Fruit fly (Drosophila melanogaster) whole organism, wandering third instar larva: ENCODE data around the gene CG13894.

Source experiments
- CG32264 ChIP-seq: fragments of 200-800 bp; sonication (Bioruptor generic); optimal IDR thresholded peaks from 2 replicates; lab custom pipeline; 2016; ENCODE audit warnings: missing biosample characterization, missing genetic modification characterization
- Dif ChIP-seq: fragments of 200-275, 200-300 bp; sonication (Bioruptor generic); optimal IDR thresholded peaks from 2 replicates; lab custom pipeline; 2018; ENCODE audit warnings: missing biosample characterization, missing genetic modification characterization; ENCODE audit not compliant: partially characterized antibody
- GATAd ChIP-seq: sonication (Bioruptor generic); optimal IDR thresholded peaks from 2 replicates; lab custom pipeline; 2016; ENCODE audit warnings: missing biosample characterization, missing genetic modification characterization
- HLH106 ChIP-seq: fragments of 200-800 bp; optimal IDR thresholded peaks from 3 replicates; lab custom pipeline; 2019; ENCODE audit warnings: missing biosample characterization, mild to moderate bottlenecking, missing genetic modification characterization, moderate library complexity
- Jra ChIP-seq: sonication (Bioruptor generic); optimal IDR thresholded peaks from 2 replicates; lab custom pipeline; 2016; ENCODE audit warnings: missing biosample characterization, missing genetic modification characterization
- Myc ChIP-seq: fragments of >200 bp; optimal IDR thresholded peaks from 2 replicates; lab custom pipeline; 2017
- N ChIP-seq: fragments of >200 bp; optimal IDR thresholded peaks from 2 replicates; lab custom pipeline; 2018; ENCODE audit warnings: missing biosample characterization, missing external identifiers, missing genetic modification characterization
- Sp1 ChIP-seq: fragments of 200-800 bp; sonication (Bioruptor generic); optimal IDR thresholded peaks from 3 replicates; lab custom pipeline; 2019; ENCODE audit warnings: missing biosample characterization, mild to moderate bottlenecking, missing genetic modification characterization, moderate library complexity
- dl ChIP-seq, 2 experiments: fragments of 175-275, 200-275 bp in 1 of 2; fragments of 200-275 bp in 1 of 2; sonication (Bioruptor generic); optimal IDR thresholded peaks; lab custom pipeline; 2018; ENCODE audit warnings: mild to moderate bottlenecking in 2 of 2, missing biosample characterization in 2 of 2, missing genetic modification characterization in 2 of 2, moderate library complexity in 2 of 2; ENCODE audit not compliant: partially characterized antibody in 2 of 2, insufficient read depth in 1 of 2
- dmrt93B ChIP-seq: fragments of 200-800 bp; sonication (Bioruptor generic); optimal IDR thresholded peaks from 2 replicates; lab custom pipeline; 2018; ENCODE audit warnings: missing biosample characterization, mild to moderate bottlenecking, missing genetic modification characterization
- foxo ChIP-seq, 2 experiments: fragments of 200-800 bp; sonication (Bioruptor generic); optimal IDR thresholded peaks; 2 replicates in 1 of 2; 3 replicates in 1 of 2; lab custom pipeline; 2016 to 2017; ENCODE audit warnings: missing biosample characterization in 2 of 2, missing genetic modification characterization in 2 of 2
- h ChIP-seq: fragments of 200-800 bp; sonication (Bioruptor generic); optimal IDR thresholded peaks from 3 replicates; lab custom pipeline; 2016; ENCODE audit warnings: missing biosample characterization, mild to moderate bottlenecking, missing genetic modification characterization
- jim ChIP-seq: fragments of 175-275, 200-325 bp; sonication (Bioruptor generic); optimal IDR thresholded peaks from 2 replicates; lab custom pipeline; 2016; ENCODE audit warnings: missing biosample characterization, mild to moderate bottlenecking, missing genetic modification characterization
- psq ChIP-seq: fragments of 200-800 bp; sonication (Bioruptor generic); optimal IDR thresholded peaks from 3 replicates; lab custom pipeline; 2017; ENCODE audit warnings: missing biosample characterization, mild to moderate bottlenecking, missing genetic modification characterization, moderate library complexity

DNA sequence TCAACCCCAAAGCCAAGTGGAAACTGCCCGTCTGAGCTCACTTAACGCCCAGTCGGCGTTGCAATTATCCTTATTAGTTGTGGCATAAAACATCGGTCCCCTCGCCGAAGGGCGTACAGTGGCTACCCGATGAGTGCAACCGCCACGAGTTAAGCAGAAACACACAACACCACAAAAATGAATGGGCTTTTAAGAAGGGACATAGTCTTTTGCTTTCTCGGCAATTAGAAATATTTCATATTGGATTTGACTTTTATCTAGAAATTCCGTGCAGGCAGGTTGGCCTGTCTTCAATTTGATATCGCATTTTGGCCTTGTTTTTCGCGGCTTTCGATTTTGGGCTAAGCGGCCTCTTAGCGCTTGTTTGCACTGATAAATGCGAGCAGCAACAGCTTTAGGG is 35.1 kb downstream of the CG13894 start:
- TF ChIP-seq dmrt93B (peak; percentile 76), Sp1 (GFP tag; lab: Kevin White, UChicago) (peak; percentile 84), Jra (peak; percentile 50), foxo (GFP tag; optimal IDR thresholded peaks at IDR 0.05; lab: Kevin White, UChicago) (peak; percentile 8 to 88), CG32264 (GFP tag; lab: Kevin White, UChicago) (peak; percentile 76), psq (GFP tag; lab: Kevin White, UChicago) (peak; percentile 74), GATAd (GFP tag; lab: Kevin White, UChicago) (no peak), Myc (lab: Kevin White, UChicago) (no peak), N (GFP tag; lab: Kevin White, UChicago) (no peak), HLH106 (tag; lab: Kevin White, UChicago) (peak; percentile 89), Dif (GFP tag; lab: Kevin White, UChicago) (no peak), jim (no peak), h (peak; percentile 88), dl (GFP tag; optimal IDR thresholded peaks at IDR 0.05; lab: Kevin White, UChicago; ENCODE audit: insufficient read depth in 1 of 2, partially characterized antibody in 2 of 2) (no peak)
